Fruit fly (Drosophila melanogaster): ENCODE results near the gene gish.

Gene gish

DNA sequence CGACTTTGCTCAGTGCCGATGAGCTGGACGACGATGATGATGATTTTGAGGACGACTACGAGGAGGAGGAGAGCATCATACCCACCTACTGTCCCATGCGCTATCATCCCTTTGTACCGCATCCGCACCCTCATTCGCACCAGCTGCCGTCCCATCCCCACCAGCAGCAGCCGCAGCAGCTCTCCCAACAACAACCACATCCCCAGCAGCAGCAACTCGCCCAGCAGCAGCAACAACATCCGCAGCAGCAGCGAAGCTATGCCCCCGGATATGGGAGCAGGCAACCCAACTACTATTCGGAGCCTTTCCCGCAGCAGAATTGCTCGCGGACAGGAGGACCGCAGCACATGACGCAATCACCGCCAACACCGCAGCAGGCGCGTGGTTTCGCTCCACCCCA, 14.9 kb upstream of the gish start:
- TF ChIP-seq salr (GFP tag; optimal IDR thresholded peaks at IDR 0.05) (no peak), cyc (GFP tag; optimal IDR thresholded peaks at IDR 0.05) (no peak), CG10631 (GFP tag; optimal IDR thresholded peaks at IDR 0.05) (no peak), Eip78C (GFP tag) (no peak), CG6792 (GFP tag; optimal IDR thresholded peaks at IDR 0.05) (no peak), CG3032 (tag; optimal IDR thresholded peaks at IDR 0.05) (no peak), Sox14 (GFP tag; optimal IDR thresholded peaks at IDR 0.05) (no peak), net (GFP tag; optimal IDR thresholded peaks at IDR 0.05) (no peak), acj6 (GFP tag; optimal IDR thresholded peaks at IDR 0.05) (no peak), CG8319 (GFP tag; optimal IDR thresholded peaks at IDR 0.05) (no peak), Eip93F (GFP tag; optimal IDR thresholded peaks at IDR 0.05) (no peak), CG31627 (GFP tag; optimal IDR thresholded peaks at IDR 0.05) (no peak), CG34406 (GFP tag; optimal IDR thresholded peaks at IDR 0.05) (no peak), CG11762 (GFP tag; optimal IDR thresholded peaks at IDR 0.05; ENCODE audit: insufficient read depth) (no peak), ss (GFP tag; optimal IDR thresholded peaks at IDR 0.05) (no peak), CG7368 (GFP tag; optimal IDR thresholded peaks at IDR 0.05) (no peak)

DNA sequence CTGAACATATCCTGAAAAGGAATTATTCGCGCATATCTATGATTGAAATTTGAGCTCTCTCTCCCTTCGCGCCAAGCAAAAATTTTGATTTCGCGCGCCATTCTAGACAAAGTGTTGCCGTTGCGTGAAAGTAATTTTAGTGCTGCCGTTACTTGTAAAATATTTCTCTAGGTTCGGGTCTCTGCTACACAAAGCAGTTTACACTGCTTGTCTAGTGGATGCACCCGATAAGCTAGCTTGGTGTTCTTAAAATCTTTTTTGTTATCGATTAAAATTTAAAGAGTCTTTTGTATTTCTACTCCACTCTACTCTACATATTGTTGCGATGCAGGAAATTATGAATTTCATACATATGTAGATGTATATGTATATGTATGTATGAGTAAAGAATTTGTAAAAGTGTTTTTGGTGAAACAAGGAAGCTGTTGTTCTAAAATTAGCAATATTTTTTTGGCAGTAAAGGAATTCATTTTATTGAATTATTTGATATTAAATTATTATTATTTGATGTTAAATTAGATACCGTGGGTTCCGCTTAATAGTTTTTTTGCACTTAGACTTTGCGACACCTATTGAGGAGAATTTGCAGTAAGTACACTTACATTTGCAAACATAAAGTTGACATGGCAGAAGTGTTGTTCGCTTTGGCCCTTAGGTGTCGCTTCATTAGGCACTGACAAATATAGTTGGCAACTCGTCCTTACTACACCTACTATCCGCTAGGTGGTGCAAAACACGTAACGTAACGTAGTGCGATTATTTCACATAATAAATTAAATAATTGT, 11.7 kb upstream of the gish start:
- no peak for TF ChIP-seq CG32006 (GFP tag; optimal IDR thresholded peaks at IDR 0.05)
- TF ChIP-seq CG6808 (GFP tag; optimal IDR thresholded peaks at IDR 0.05) = no peak
- peak; percentile 9 for TF ChIP-seq CG6792 (GFP tag; optimal IDR thresholded peaks at IDR 0.05)
- no peak for TF ChIP-seq Eip93F (GFP tag; optimal IDR thresholded peaks at IDR 0.05)
- TF ChIP-seq CG16779 (tag; optimal IDR thresholded peaks at IDR 0.05) = no peak
- TF ChIP-seq Lpt (GFP tag; optimal IDR thresholded peaks at IDR 0.05) = no peak
- no peak for TF ChIP-seq fkh (GFP tag; optimal IDR thresholded peaks at IDR 0.05)
- no peak for TF ChIP-seq ss (GFP tag; optimal IDR thresholded peaks at IDR 0.05)
- no peak for TF ChIP-seq Eip78C (GFP tag)
- no peak for TF ChIP-seq CG8632 (GFP tag; optimal IDR thresholded peaks at IDR 0.05)
- no peak for TF ChIP-seq spab (GFP tag; optimal IDR thresholded peaks at IDR 0.05)
- TF ChIP-seq Ets96B (tag; optimal IDR thresholded peaks at IDR 0.05) = no peak
- TF ChIP-seq CG3919 (GFP tag; optimal IDR thresholded peaks at IDR 0.05) = no peak
- TF ChIP-seq Eip75B (GFP tag; optimal IDR thresholded peaks at IDR 0.05) = no peak
- TF ChIP-seq acj6 (GFP tag; optimal IDR thresholded peaks at IDR 0.05) = peak; percentile 58
- peak; percentile 73 for TF ChIP-seq Hr39 (GFP tag; optimal IDR thresholded peaks at IDR 0.05)
- TF ChIP-seq CG3032 (tag; optimal IDR thresholded peaks at IDR 0.05) = no peak
- peak in 1 of 2 experiments; percentile 27 for TF ChIP-seq salr (GFP tag; optimal IDR thresholded peaks at IDR 0.05)
- no peak for TF ChIP-seq CG11294 (GFP tag; IDR thresholded peaks at IDR 0.05)
- TF ChIP-seq CG9139 (GFP tag; optimal IDR thresholded peaks at IDR 0.05) = no peak
- TF ChIP-seq CG1621 (tag; optimal IDR thresholded peaks at IDR 0.05) = no peak
- TF ChIP-seq CG10631 (GFP tag; optimal IDR thresholded peaks at IDR 0.05) = no peak
- TF ChIP-seq CG15336 (GFP tag; IDR thresholded peaks at IDR 0.05) = no peak
- no peak for TF ChIP-seq Ets21C (GFP tag; optimal IDR thresholded peaks at IDR 0.05)
- TF ChIP-seq Gug (GFP tag; IDR thresholded peaks at IDR 0.05) = no peak
- peak; percentile 77 for TF ChIP-seq lz (GFP tag; optimal IDR thresholded peaks at IDR 0.05)
- no peak for TF ChIP-seq Sox14 (GFP tag; optimal IDR thresholded peaks at IDR 0.05)
- peak; percentile 75 for TF ChIP-seq esn (GFP tag; optimal IDR thresholded peaks at IDR 0.05)
- TF ChIP-seq CG6276 (GFP tag; optimal IDR thresholded peaks at IDR 0.05) = no peak
- no peak for TF ChIP-seq CG8119 (GFP tag; IDR thresholded peaks at IDR 0.05)
- TF ChIP-seq Met (GFP tag; optimal IDR thresholded peaks at IDR 0.05) = no peak
- TF ChIP-seq eg (GFP tag; IDR thresholded peaks at IDR 0.05) = no peak; the same call in 2 of the 3 replicates
- no peak for TF ChIP-seq CG34406 (GFP tag; optimal IDR thresholded peaks at IDR 0.05)
- peak; percentile 10 for TF ChIP-seq Sox15 (GFP tag; optimal IDR thresholded peaks at IDR 0.05)
- TF ChIP-seq topi (GFP tag; optimal IDR thresholded peaks at IDR 0.05) = peak; percentile 56
- peak; percentile 18 for TF ChIP-seq CG6854 (GFP tag; optimal IDR thresholded peaks at IDR 0.05)
- no peak for TF ChIP-seq achi (GFP tag; optimal IDR thresholded peaks at IDR 0.05)
- peak; percentile 79 for TF ChIP-seq cyc (GFP tag; optimal IDR thresholded peaks at IDR 0.05)
- TF ChIP-seq fd59A (GFP tag; optimal IDR thresholded peaks at IDR 0.05) = no peak
- TF ChIP-seq Sox102F (GFP tag; optimal IDR thresholded peaks at IDR 0.05) = no peak
- no peak for TF ChIP-seq dsx (GFP tag; optimal IDR thresholded peaks at IDR 0.05; ENCODE audit: poor library complexity, severe bottlenecking)
- no peak for TF ChIP-seq CG10669 (GFP tag; optimal IDR thresholded peaks at IDR 0.05)
